Fruit fly (Drosophila melanogaster) S2 (cell line): Measurements from ENCODE around the gene CG10864.

Experiments
- CG8478 ChIP-seq: fragments of >200 bp; optimal IDR thresholded peaks from 2 replicates; lab custom pipeline; 2018
- CTCF ChIP-seq, 2 experiments: fragments of >200 bp; optimal IDR thresholded peaks; 2 replicates each; lab custom pipeline; 2018

The CG10864 gene

dm6 chr3R:18436550-18437362 is 25.3 kb upstream of the CG10864 start:
- no peak for TF ChIP-seq CG8478 (lab: Kevin White, UChicago)
- no peak for TF ChIP-seq CTCF (optimal IDR thresholded peaks at IDR 0.05; lab: Kevin White, UChicago)

DNA sequence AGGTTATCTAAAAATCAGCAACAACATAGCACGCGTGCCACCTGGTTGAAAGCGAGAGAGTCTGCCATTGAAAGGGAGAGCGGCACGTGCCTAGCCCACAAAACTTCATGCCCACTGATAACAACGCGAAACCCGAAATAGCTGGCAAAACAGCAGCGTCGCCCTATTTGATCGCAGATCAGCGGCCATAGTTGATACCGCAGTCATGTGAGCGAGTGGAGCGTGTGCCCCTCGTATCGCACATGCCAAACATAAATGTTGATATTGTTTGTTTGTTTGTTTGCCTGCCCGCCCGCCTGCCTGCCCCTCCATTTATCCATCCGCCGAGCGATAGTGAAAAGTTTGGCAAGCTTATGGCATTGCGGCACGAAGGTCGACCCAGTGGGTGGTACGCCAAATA is 21.5 kb upstream of the CG10864 start:
- TF ChIP-seq CTCF (optimal IDR thresholded peaks at IDR 0.05; lab: Kevin White, UChicago) (no peak), CG8478 (lab: Kevin White, UChicago) (no peak)

- TF ChIP-seq CG8478 (lab: Kevin White, UChicago) = no peak
- no peak for TF ChIP-seq CTCF (optimal IDR thresholded peaks at IDR 0.05; lab: Kevin White, UChicago)
Measured at dm6 chr3R:18423352-18423751, 11.9 kb upstream of the CG10864 start.

- TF ChIP-seq CTCF (optimal IDR thresholded peaks at IDR 0.05; lab: Kevin White, UChicago) = no peak
- no peak for TF ChIP-seq CG8478 (lab: Kevin White, UChicago)
Measured at dm6 chr3R:18422446-18422845, 11.0 kb upstream of the CG10864 start.

dm6 chr3R:18412279-18413214 is 1.1 kb upstream of the CG10864 start, which contains the start of gene CG31122:
Gene CG31122 (minus strand): TSS chr3R:18412874.
- no peak for TF ChIP-seq CG8478 (lab: Kevin White, UChicago)
- no peak for TF ChIP-seq CTCF (optimal IDR thresholded peaks at IDR 0.05; lab: Kevin White, UChicago)

dm6 chr3R:18404713-18405112 is 6.7 kb downstream of the CG10864 start, which contains the start of gene CG7685:
Gene CG7685 (plus strand): TSS chr3R:18404940.
- TF ChIP-seq CTCF (optimal IDR thresholded peaks at IDR 0.05; lab: Kevin White, UChicago) (no peak), CG8478 (lab: Kevin White, UChicago) (no peak)

DNA sequence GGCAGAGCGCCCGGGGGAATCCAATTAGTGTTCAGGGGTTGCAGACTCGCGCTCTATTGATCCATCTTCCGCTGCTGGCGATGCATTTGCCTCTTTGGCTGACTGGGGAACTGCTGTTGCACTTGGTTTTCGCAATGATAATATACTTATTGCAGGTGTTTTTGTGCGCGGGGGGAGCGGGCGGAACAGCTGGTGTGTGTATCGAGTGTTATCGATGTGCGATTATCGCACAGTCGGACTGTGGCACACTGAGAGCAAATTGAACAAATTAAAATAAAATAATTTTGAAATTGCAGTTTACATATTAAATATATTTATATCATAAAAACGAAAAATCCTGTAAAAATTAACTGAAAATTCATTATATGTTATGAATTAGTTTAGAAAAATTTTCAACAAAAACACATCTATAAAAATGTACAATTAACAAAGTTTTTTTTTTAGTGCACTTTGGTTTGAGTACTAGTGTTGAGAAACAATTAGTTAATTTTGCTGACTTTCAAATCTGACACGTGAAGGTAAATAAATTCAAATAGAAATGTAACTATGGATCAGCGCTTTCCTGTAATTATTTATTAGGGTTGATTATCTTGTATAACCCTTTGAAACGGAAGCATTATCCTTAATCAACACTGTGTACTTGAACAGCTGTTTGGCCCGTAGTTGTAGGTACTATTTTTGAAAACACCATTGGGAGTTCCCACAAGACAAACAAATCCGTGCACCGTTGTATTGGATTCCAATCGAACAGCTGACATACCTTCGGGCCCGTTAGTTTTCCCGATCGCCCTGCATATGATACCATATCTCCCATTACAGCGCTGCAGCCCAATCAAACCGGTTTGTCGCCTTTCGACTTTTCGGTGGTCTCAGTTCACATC is 8.6 kb downstream of the CG10864 start, which contains the start of the genes Wdr37 and koko:
TSS of gene Wdr37 (minus strand) at position 168 of the 881 bp plus-strand sequence.
TSS of gene koko (plus strand) at position 478 of the 881 bp plus-strand sequence.
- no peak for TF ChIP-seq CG8478 (lab: Kevin White, UChicago)
- TF ChIP-seq CTCF (optimal IDR thresholded peaks at IDR 0.05; lab: Kevin White, UChicago) = no peak

dm6 chr3R:18399698-18400020 is 11.8 kb downstream of the CG10864 start:
- TF ChIP-seq CTCF (optimal IDR thresholded peaks at IDR 0.05; lab: Kevin White, UChicago) = no peak
- no peak for TF ChIP-seq CG8478 (lab: Kevin White, UChicago)

- TF ChIP-seq CG8478 (lab: Kevin White, UChicago) (no peak), CTCF (optimal IDR thresholded peaks at IDR 0.05; lab: Kevin White, UChicago) (peak in 1 of 2 experiments; percentile 25)
Measured at dm6 chr3R:18398954-18399697, 12.3 kb downstream of the CG10864 start, which contains the start of gene Vha100-2. Gene Vha100-2 (minus strand): TSS chr3R:18399169.

- no peak for TF ChIP-seq CG8478 (lab: Kevin White, UChicago)
- TF ChIP-seq CTCF (optimal IDR thresholded peaks at IDR 0.05; lab: Kevin White, UChicago) = no peak
Measured at dm6 chr3R:18398460-18398901, 12.9 kb downstream of the CG10864 start.

DNA sequence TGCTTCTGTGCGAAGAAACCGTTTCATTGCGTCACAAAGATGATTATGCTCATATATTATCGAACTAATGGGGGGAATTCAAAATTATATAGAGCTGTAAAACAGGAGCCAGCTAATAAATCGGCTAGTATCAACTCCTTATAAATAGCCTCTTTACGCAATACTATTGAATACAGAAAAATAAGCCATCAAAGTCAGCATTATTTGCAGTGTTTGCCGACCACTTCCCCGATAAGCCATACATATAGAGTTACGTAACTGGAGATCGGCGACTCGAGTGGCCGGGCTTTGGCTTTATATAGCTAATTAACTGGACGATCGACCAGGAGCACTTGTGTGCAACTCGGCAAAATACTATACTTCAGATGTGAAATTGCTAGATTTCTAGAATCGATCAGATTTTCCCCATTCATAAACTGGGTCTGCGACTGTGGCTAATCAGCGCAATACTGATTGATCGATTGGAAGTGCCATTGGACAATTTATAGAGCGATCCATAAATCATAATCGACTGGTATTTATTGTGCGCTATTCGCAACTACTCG is 13.5 kb downstream of the CG10864 start:
- TF ChIP-seq CTCF (optimal IDR thresholded peaks at IDR 0.05; lab: Kevin White, UChicago) (no peak), CG8478 (lab: Kevin White, UChicago) (no peak)

- TF ChIP-seq CTCF (optimal IDR thresholded peaks at IDR 0.05; lab: Kevin White, UChicago) (no peak), CG8478 (lab: Kevin White, UChicago) (no peak)
Measured at dm6 chr3R:18396801-18397604, 14.4 kb downstream of the CG10864 start, which contains the start of gene Vti1b. Gene Vti1b (plus strand): TSS chr3R:18396995.
